Fruit fly (Drosophila melanogaster): ENCODE data around the gene CG33128.

dm6 chr2L:1509748-1510147, 15.9 kb downstream of the CG33128 start:
- TF ChIP-seq CG8478 (optimal IDR thresholded peaks at IDR 0.05), result no peak
- no peak for TF ChIP-seq CTCF (optimal IDR thresholded peaks at IDR 0.05)

Measured in S2 (cell line).